Fruit fly (Drosophila melanogaster): ENCODE measurements around the gene CG6296.

Gene CG6296

dm6 chr3R:27005338-27005737 is at the start of gene CG6296:
Gene CG6296 (minus strand): TSS chr3R:27005469.
- TF ChIP-seq psq (optimal IDR thresholded peaks at IDR 0.05) (no peak), insv (optimal IDR thresholded peaks at IDR 0.05) (no peak), h (optimal IDR thresholded peaks at IDR 0.05) (no peak), ttk (optimal IDR thresholded peaks at IDR 0.05) (no peak), Myc (optimal IDR thresholded peaks at IDR 0.05) (no peak), Sin3A (optimal IDR thresholded peaks at IDR 0.05) (no peak)

- no peak for TF ChIP-seq Myc (optimal IDR thresholded peaks at IDR 0.05)
- no peak for TF ChIP-seq ttk (optimal IDR thresholded peaks at IDR 0.05)
- TF ChIP-seq psq (optimal IDR thresholded peaks at IDR 0.05) = no peak
- no peak for TF ChIP-seq insv (optimal IDR thresholded peaks at IDR 0.05)
- no peak for TF ChIP-seq h (optimal IDR thresholded peaks at IDR 0.05)
These were observed 44.3 kb upstream of the CG6296 start for dm6 chr3R:27049549-27049948.

dm6 chr3R:27048561-27049270 is 43.4 kb upstream of the CG6296 start, which contains the start of gene TwdlT:
Gene TwdlT (plus strand): TSS chr3R:27049220.
- no peak for TF ChIP-seq Sin3A (optimal IDR thresholded peaks at IDR 0.05)
- TF ChIP-seq Myc (optimal IDR thresholded peaks at IDR 0.05) = no peak
- no peak for TF ChIP-seq insv (optimal IDR thresholded peaks at IDR 0.05)
- TF ChIP-seq psq (optimal IDR thresholded peaks at IDR 0.05) = no peak
- TF ChIP-seq ttk (optimal IDR thresholded peaks at IDR 0.05) = no peak
- no peak for TF ChIP-seq h (optimal IDR thresholded peaks at IDR 0.05)

dm6 chr3R:27040044-27040443 is 34.8 kb upstream of the CG6296 start:
- TF ChIP-seq h (optimal IDR thresholded peaks at IDR 0.05) = no peak
- no peak for TF ChIP-seq Myc (optimal IDR thresholded peaks at IDR 0.05)
- no peak for TF ChIP-seq insv (optimal IDR thresholded peaks at IDR 0.05)
- no peak for TF ChIP-seq Sin3A (optimal IDR thresholded peaks at IDR 0.05)
- no peak for TF ChIP-seq psq (optimal IDR thresholded peaks at IDR 0.05)

dm6 chr3R:27033935-27034334 is 28.7 kb upstream of the CG6296 start:
- TF ChIP-seq Sin3A (optimal IDR thresholded peaks at IDR 0.05) (no peak), insv (optimal IDR thresholded peaks at IDR 0.05) (no peak), ttk (optimal IDR thresholded peaks at IDR 0.05) (no peak), h (optimal IDR thresholded peaks at IDR 0.05) (no peak), psq (optimal IDR thresholded peaks at IDR 0.05) (no peak), Myc (optimal IDR thresholded peaks at IDR 0.05) (no peak)

dm6 chr3R:27026009-27026408 is 20.7 kb upstream of the CG6296 start, which contains the start of gene CG6271:
Gene CG6271 (minus strand): TSS chr3R:27026109.
- TF ChIP-seq insv (optimal IDR thresholded peaks at IDR 0.05) (no peak), psq (optimal IDR thresholded peaks at IDR 0.05) (no peak), ttk (optimal IDR thresholded peaks at IDR 0.05) (no peak), h (optimal IDR thresholded peaks at IDR 0.05) (no peak), Myc (optimal IDR thresholded peaks at IDR 0.05) (no peak), Sin3A (optimal IDR thresholded peaks at IDR 0.05) (no peak)

- TF ChIP-seq ttk (optimal IDR thresholded peaks at IDR 0.05) = no peak
- no peak for TF ChIP-seq psq (optimal IDR thresholded peaks at IDR 0.05)
- TF ChIP-seq Sin3A (optimal IDR thresholded peaks at IDR 0.05) = no peak
- no peak for TF ChIP-seq Myc (optimal IDR thresholded peaks at IDR 0.05)
- TF ChIP-seq h (optimal IDR thresholded peaks at IDR 0.05) = no peak
- TF ChIP-seq insv (optimal IDR thresholded peaks at IDR 0.05) = no peak
These were observed 17.8 kb upstream of the CG6296 start, which contains the start of gene CG6277 for dm6 chr3R:27023117-27023516. Gene CG6277 (minus strand): TSS chr3R:27023217.

dm6 chr3R:27021278-27021677 is 16.0 kb upstream of the CG6296 start, which contains the start of gene CG6283:
Gene CG6283 (minus strand): TSS chr3R:27021378.
- TF ChIP-seq h (optimal IDR thresholded peaks at IDR 0.05) (no peak), Sin3A (optimal IDR thresholded peaks at IDR 0.05) (no peak), Myc (optimal IDR thresholded peaks at IDR 0.05) (no peak), ttk (optimal IDR thresholded peaks at IDR 0.05) (no peak), psq (optimal IDR thresholded peaks at IDR 0.05) (no peak)

- no peak for TF ChIP-seq ttk (optimal IDR thresholded peaks at IDR 0.05)
- TF ChIP-seq Sin3A (optimal IDR thresholded peaks at IDR 0.05) = no peak
- no peak for TF ChIP-seq psq (optimal IDR thresholded peaks at IDR 0.05)
These were observed 14.5 kb upstream of the CG6296 start, which contains the start of gene CG17191 for dm6 chr3R:27019701-27020172. Gene CG17191 (minus strand): TSS chr3R:27019751.

dm6 chr3R:27018187-27018586 is 12.9 kb upstream of the CG6296 start, which contains the start of gene CG17192:
Gene CG17192 (minus strand): TSS chr3R:27018287.
- TF ChIP-seq insv (optimal IDR thresholded peaks at IDR 0.05) (no peak), Sin3A (optimal IDR thresholded peaks at IDR 0.05) (no peak), h (optimal IDR thresholded peaks at IDR 0.05) (no peak), ttk (optimal IDR thresholded peaks at IDR 0.05) (no peak)

- TF ChIP-seq ttk (optimal IDR thresholded peaks at IDR 0.05) = no peak
- TF ChIP-seq insv (optimal IDR thresholded peaks at IDR 0.05) = no peak
- no peak for TF ChIP-seq psq (optimal IDR thresholded peaks at IDR 0.05)
- TF ChIP-seq Myc (optimal IDR thresholded peaks at IDR 0.05) = no peak
- no peak for TF ChIP-seq Sin3A (optimal IDR thresholded peaks at IDR 0.05)
- no peak for TF ChIP-seq h (optimal IDR thresholded peaks at IDR 0.05)
These were observed 1.8 kb upstream of the CG6296 start, which contains the start of gene CG6295 for dm6 chr3R:27007022-27007421. Gene CG6295 (minus strand): TSS chr3R:27007055.

dm6 chr3R:27002787-27003186 is 2.5 kb downstream of the CG6296 start:
- TF ChIP-seq ttk (optimal IDR thresholded peaks at IDR 0.05) (no peak), Sin3A (optimal IDR thresholded peaks at IDR 0.05) (no peak), h (optimal IDR thresholded peaks at IDR 0.05) (no peak), Myc (optimal IDR thresholded peaks at IDR 0.05) (no peak), psq (optimal IDR thresholded peaks at IDR 0.05) (no peak), insv (optimal IDR thresholded peaks at IDR 0.05) (no peak)

dm6 chr3R:26999452-26999851 is 5.8 kb downstream of the CG6296 start, which contains the start of gene CG31077:
Gene CG31077 (plus strand): TSS chr3R:26999752.
- TF ChIP-seq h (optimal IDR thresholded peaks at IDR 0.05) = no peak
- no peak for TF ChIP-seq ttk (optimal IDR thresholded peaks at IDR 0.05)
- no peak for TF ChIP-seq insv (optimal IDR thresholded peaks at IDR 0.05)
- no peak for TF ChIP-seq Sin3A (optimal IDR thresholded peaks at IDR 0.05)
- TF ChIP-seq psq (optimal IDR thresholded peaks at IDR 0.05) = no peak
- TF ChIP-seq Myc (optimal IDR thresholded peaks at IDR 0.05) = no peak
